Fruit fly (Drosophila melanogaster) whole organism, prepupa: ENCODE results near the gene CG42682.
"Not testable (repeated sequence)": the region's sequence is repeated elsewhere in the genome, so short reads cannot be mapped to it uniquely, and the experiment has no call there.

Experiments
- Blimp-1 ChIP-seq: fragments of 200-800 bp; sonication (Bioruptor generic); optimal IDR thresholded peaks from 3 replicates; lab custom pipeline; 2017; ENCODE audit warnings: missing biosample characterization, missing genetic modification characterization, mild to moderate bottlenecking, moderate library complexity, missing genetic modification reagents
- CG10631 ChIP-seq: fragments of 200-800 bp; sonication (Bioruptor generic); optimal IDR thresholded peaks from 2 replicates; lab custom pipeline; 2016; ENCODE audit warnings: missing biosample characterization, missing genetic modification characterization
- CG10669 ChIP-seq: fragments of 200-800 bp; sonication (Bioruptor generic); optimal IDR thresholded peaks from 3 replicates; lab custom pipeline; 2018; ENCODE audit warnings: missing biosample characterization, mild to moderate bottlenecking, missing genetic modification characterization, moderate library complexity
- CG15336 ChIP-seq: fragments of 200-800 bp; sonication (Bioruptor generic); IDR thresholded peaks from 2 replicates; pipeline ENCODE4 v1.3.6; 2022; ENCODE audit warnings: missing biosample characterization, missing genetic modification characterization
- CG32006 ChIP-seq: fragments of 200-800 bp; sonication (Bioruptor generic); optimal IDR thresholded peaks from 3 replicates; lab custom pipeline; 2017; ENCODE audit warnings: missing biosample characterization, mild to moderate bottlenecking, missing genetic modification characterization
- CG34406 ChIP-seq: fragments of 200-800 bp; sonication (Bioruptor generic); optimal IDR thresholded peaks from 3 replicates; lab custom pipeline; 2016; ENCODE audit warnings: missing biosample characterization, missing genetic modification characterization
- CG3919 ChIP-seq: fragments of 200-800 bp; sonication (Bioruptor generic); optimal IDR thresholded peaks from 3 replicates; lab custom pipeline; 2016; ENCODE audit warnings: missing biosample characterization, missing genetic modification characterization
- CG6792 ChIP-seq: fragments of 200-800 bp; sonication (Bioruptor generic); optimal IDR thresholded peaks from 3 replicates; lab custom pipeline; 2016; ENCODE audit warnings: missing biosample characterization, missing genetic modification characterization
- CG6808 ChIP-seq: fragments of 200-800 bp; sonication (Bioruptor generic); optimal IDR thresholded peaks from 3 replicates; lab custom pipeline; 2017; ENCODE audit warnings: missing biosample characterization, missing genetic modification characterization, mild to moderate bottlenecking, moderate library complexity, missing genetic modification reagents
- CG7368 ChIP-seq: fragments of 200-800 bp; sonication (Bioruptor generic); optimal IDR thresholded peaks from 3 replicates; lab custom pipeline; 2016; ENCODE audit warnings: missing biosample characterization, missing genetic modification characterization
- CG8119 ChIP-seq: fragments of 200-800 bp; sonication (Bioruptor generic); IDR thresholded peaks from 3 replicates; pipeline ENCODE4 v1.3.6; 2022; ENCODE audit warnings: missing biosample characterization, missing genetic modification characterization
- CG8632 ChIP-seq: fragments of 200-800 bp; sonication (Bioruptor generic); optimal IDR thresholded peaks from 3 replicates; lab custom pipeline; 2016; ENCODE audit warnings: missing biosample characterization, missing genetic modification characterization
- Eip78C ChIP-seq: fragments of 200-800 bp; sonication (Bioruptor generic); peaks from one replicate; lab custom pipeline; 2016; ENCODE audit warnings: missing biosample characterization, missing genetic modification characterization
- Ets21C ChIP-seq: fragments of 200-800 bp; sonication (Bioruptor generic); optimal IDR thresholded peaks from 3 replicates; lab custom pipeline; 2016; ENCODE audit warnings: missing biosample characterization, missing genetic modification characterization
- Hr39 ChIP-seq: fragments of 200-800 bp; sonication (Bioruptor generic); optimal IDR thresholded peaks from 2 replicates; lab custom pipeline; 2016; ENCODE audit warnings: missing biosample characterization, missing genetic modification characterization
- Hr4 ChIP-seq: fragments of 200-800 bp; sonication (Bioruptor generic); optimal IDR thresholded peaks from 3 replicates; lab custom pipeline; 2016; ENCODE audit warnings: missing biosample characterization, missing genetic modification characterization
- Lpt ChIP-seq: fragments of 200-800 bp; sonication (Bioruptor generic); optimal IDR thresholded peaks from 3 replicates; lab custom pipeline; 2016; ENCODE audit warnings: missing biosample characterization, missing genetic modification characterization
- Met ChIP-seq: fragments of 200-800 bp; sonication (Bioruptor generic); optimal IDR thresholded peaks from 3 replicates; lab custom pipeline; 2016; ENCODE audit warnings: missing biosample characterization, missing genetic modification characterization
- OdsH ChIP-seq: fragments of 200-800 bp; sonication (Bioruptor generic); optimal IDR thresholded peaks from 3 replicates; lab custom pipeline; 2016; ENCODE audit warnings: missing biosample characterization, missing genetic modification characterization
- Sox14 ChIP-seq: fragments of 200-800 bp; sonication (Bioruptor generic); optimal IDR thresholded peaks from 3 replicates; lab custom pipeline; 2016; ENCODE audit warnings: missing biosample characterization, missing genetic modification characterization
- Sox15 ChIP-seq: fragments of 200-800 bp; sonication (Bioruptor generic); optimal IDR thresholded peaks from 3 replicates; lab custom pipeline; 2016; ENCODE audit warnings: missing biosample characterization, missing genetic modification characterization
- achi ChIP-seq: fragments of 200-800 bp; sonication (Bioruptor generic); optimal IDR thresholded peaks from 3 replicates; lab custom pipeline; 2016; ENCODE audit warnings: missing biosample characterization, missing genetic modification characterization
- acj6 ChIP-seq: fragments of 200-800 bp; sonication (Bioruptor generic); optimal IDR thresholded peaks from 3 replicates; lab custom pipeline; 2016; ENCODE audit warnings: missing biosample characterization, missing genetic modification characterization
- cyc ChIP-seq: fragments of 200-800 bp; sonication (Bioruptor generic); optimal IDR thresholded peaks from 3 replicates; lab custom pipeline; 2016; ENCODE audit warnings: missing biosample characterization, missing genetic modification characterization
- dac ChIP-seq: fragments of 200-800 bp; sonication (Bioruptor generic); optimal IDR thresholded peaks from 2 replicates; lab custom pipeline; 2017; ENCODE audit warnings: missing biosample characterization, mild to moderate bottlenecking, missing genetic modification characterization
- dsx ChIP-seq: fragments of 200-800 bp; optimal IDR thresholded peaks from 3 replicates; lab custom pipeline; 2019; ENCODE audit warnings: missing biosample characterization, mild to moderate bottlenecking, missing genetic modification characterization, moderate library complexity; ENCODE audit not compliant: poor library complexity, severe bottlenecking
- esn ChIP-seq: fragments of 200-800 bp; sonication (Bioruptor generic); optimal IDR thresholded peaks from 2 replicates; lab custom pipeline; 2016; ENCODE audit warnings: missing biosample characterization, mild to moderate bottlenecking, missing genetic modification characterization, moderate library complexity
- fd59A ChIP-seq: fragments of 200-800 bp; sonication (Bioruptor generic); optimal IDR thresholded peaks from 2 replicates; lab custom pipeline; 2017; ENCODE audit warnings: missing biosample characterization, mild to moderate bottlenecking, missing genetic modification characterization, missing genetic modification reagents
- lz ChIP-seq: fragments of 200-800 bp; sonication (Bioruptor generic); optimal IDR thresholded peaks from 3 replicates; lab custom pipeline; 2016; ENCODE audit warnings: missing biosample characterization, missing genetic modification characterization
- spab ChIP-seq: fragments of 200-800 bp; sonication (Bioruptor generic); optimal IDR thresholded peaks from 2 replicates; lab custom pipeline; 2017; ENCODE audit warnings: missing biosample characterization, mild to moderate bottlenecking, missing genetic modification characterization, missing genetic modification reagents
- ss ChIP-seq, 2 experiments: fragments of 200-800 bp; sonication (Bioruptor generic); optimal IDR thresholded peaks; 2 replicates in 1 of 2; 3 replicates in 1 of 2; lab custom pipeline; 2017 to 2018; ENCODE audit warnings: mild to moderate bottlenecking in 2 of 2, missing biosample characterization in 2 of 2, missing genetic modification characterization in 2 of 2, moderate library complexity in 1 of 2
- topi ChIP-seq: fragments of 200-800 bp; sonication (Bioruptor generic); optimal IDR thresholded peaks from 3 replicates; lab custom pipeline; 2016; ENCODE audit warnings: missing biosample characterization, missing genetic modification characterization
- vri ChIP-seq: fragments of 200-800 bp; sonication (Bioruptor generic); optimal IDR thresholded peaks from 3 replicates; lab custom pipeline; 2016; ENCODE audit warnings: missing biosample characterization, mild to moderate bottlenecking, missing genetic modification characterization

CG42682 gene

dm6 chr2L:14851678-14852077 is 9.5 kb downstream of the CG42682 start, which contains the start of gene CG15279:
CG15279 (minus strand) TSS chr2L:14851749.
- TF ChIP-seq CG34406 (GFP tag; lab: Kevin White, UChicago) = no peak
- TF ChIP-seq Sox15 (GFP tag; lab: Kevin White, UChicago) = no peak
- no peak for TF ChIP-seq vri
- TF ChIP-seq CG7368 = no peak
- TF ChIP-seq topi (GFP tag; lab: Kevin White, UChicago) = no peak
- TF ChIP-seq acj6 (GFP tag; lab: Kevin White, UChicago) = no peak
- TF ChIP-seq Ets21C (GFP tag; lab: Kevin White, UChicago) = no peak
- no peak for TF ChIP-seq Eip78C (GFP tag; lab: Kevin White, UChicago)
- no peak for TF ChIP-seq Hr39 (GFP tag; lab: Kevin White, UChicago)
- TF ChIP-seq spab (GFP tag; lab: Kevin White, UChicago) = no peak
- no peak for TF ChIP-seq CG15336 (GFP tag; lab: Robert Waterston, UW)
- TF ChIP-seq Sox14 (GFP tag; lab: Kevin White, UChicago) = no peak
- TF ChIP-seq CG8632 (GFP tag; lab: Kevin White, UChicago) = no peak
- no peak for TF ChIP-seq CG32006 (GFP tag; lab: Kevin White, UChicago)
- no peak for TF ChIP-seq fd59A (GFP tag; lab: Kevin White, UChicago)
- no peak for TF ChIP-seq ss (GFP tag; optimal IDR thresholded peaks at IDR 0.05; lab: Kevin White, UChicago)

dm6 chr2L:14871922-14872321 is 29.8 kb downstream of the CG42682 start, which contains the start of gene CG4480:
CG4480 (minus strand) TSS chr2L:14872022.
- TF ChIP-seq esn (GFP tag; lab: Kevin White, UChicago) (no peak), CG32006 (GFP tag; lab: Kevin White, UChicago) (no peak), Ets21C (GFP tag; lab: Kevin White, UChicago) (no peak), OdsH (GFP tag; lab: Kevin White, UChicago) (no peak), CG8632 (GFP tag; lab: Kevin White, UChicago) (no peak), CG6808 (GFP tag; lab: Kevin White, UChicago) (no peak), CG10669 (GFP tag; lab: Kevin White, UChicago) (no peak), lz (GFP tag; lab: Kevin White, UChicago) (no peak), cyc (GFP tag; lab: Kevin White, UChicago) (no peak), achi (GFP tag; lab: Kevin White, UChicago) (no peak)
- TF ChIP-seq, all 60 proteins: peak for 0

DNA sequence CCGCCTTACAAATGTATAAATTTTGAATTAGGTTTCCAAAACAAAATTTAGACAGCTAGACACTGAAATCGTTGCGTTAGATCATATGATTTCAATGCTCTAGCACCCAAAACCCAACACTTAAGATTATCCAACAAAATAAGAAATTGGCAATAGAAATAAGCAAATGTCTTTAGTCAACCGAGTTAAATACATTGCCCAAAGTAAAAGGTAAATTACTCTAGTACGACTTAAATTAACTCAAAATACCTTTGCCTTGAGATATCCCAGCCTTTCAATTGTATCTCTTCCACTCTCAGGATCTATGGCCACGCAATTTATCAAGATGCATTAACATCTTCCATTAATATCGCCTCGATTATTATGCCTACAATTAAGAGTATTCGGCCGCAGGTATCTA is 34.1 kb downstream of the CG42682 start, which contains the start of gene CG15278:
Gene CG15278, minus strand, starts transcription at position 101 of the 400 bp plus-strand sequence.
- TF ChIP-seq acj6 (GFP tag; lab: Kevin White, UChicago) (no peak), Sox15 (GFP tag; lab: Kevin White, UChicago) (no peak), topi (GFP tag; lab: Kevin White, UChicago) (no peak), Hr39 (GFP tag; lab: Kevin White, UChicago) (no peak), Blimp-1 (no peak), Hr4 (GFP tag; lab: Kevin White, UChicago) (no peak), dac (GFP tag; lab: Kevin White, UChicago) (no peak), CG6792 (GFP tag; lab: Kevin White, UChicago) (no peak), CG3919 (GFP tag; lab: Kevin White, UChicago) (no peak), CG8119 (no peak), CG10631 (GFP tag; lab: Kevin White, UChicago) (no peak), Sox14 (GFP tag; lab: Kevin White, UChicago) (no peak), dsx (GFP tag; lab: Kevin White, UChicago) (no peak), Met (GFP tag; lab: Kevin White, UChicago) (no peak)

DNA sequence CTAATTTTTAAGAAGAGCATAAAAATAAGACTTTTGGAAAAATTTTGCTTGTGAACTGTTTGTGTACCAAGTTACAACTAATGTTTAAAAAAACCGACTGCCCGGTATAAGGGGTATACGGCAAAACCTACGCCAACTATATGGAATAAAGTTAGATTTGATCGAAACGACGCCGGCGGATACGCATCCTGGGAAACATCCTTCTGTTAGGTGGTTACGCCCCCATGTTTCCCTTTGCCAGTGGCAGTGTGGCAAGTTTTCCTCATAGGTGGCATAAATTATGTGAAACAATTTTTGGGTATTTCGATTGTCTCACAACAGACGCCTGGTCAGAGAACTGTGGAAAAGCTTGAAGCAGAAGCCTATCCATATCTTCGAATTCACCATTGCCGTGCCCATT is 39.4 kb downstream of the CG42682 start, which contains the start of gene ProtA:
Gene ProtA, minus strand, starts transcription at position 101 of the 400 bp plus-strand sequence.
- not testable (repeated sequence) for TF ChIP-seq esn (GFP tag; lab: Kevin White, UChicago); Sox14 (GFP tag; lab: Kevin White, UChicago); Lpt
